Fruit fly (Drosophila melanogaster) whole organism, wandering third instar larva: ENCODE data around the gene CG43925.

Experiments
- Abd-B ChIP-seq: fragments of >200 bp; optimal IDR thresholded peaks from 2 replicates; lab custom pipeline; 2017; ENCODE audit warnings: missing biosample characterization, missing genetic modification characterization
- CG32264 ChIP-seq: fragments of 200-800 bp; sonication (Bioruptor generic); optimal IDR thresholded peaks from 2 replicates; lab custom pipeline; 2016; ENCODE audit warnings: missing biosample characterization, missing genetic modification characterization
- CG9705 ChIP-seq: fragments of 200-800 bp; sonication (Bioruptor generic); optimal IDR thresholded peaks from 2 replicates; lab custom pipeline; 2018; ENCODE audit warnings: missing biosample characterization, mild to moderate bottlenecking, missing genetic modification characterization
- CrebA ChIP-seq: fragments of 200-800 bp; sonication (Bioruptor generic); optimal IDR thresholded peaks from 2 replicates; lab custom pipeline; 2016; ENCODE audit warnings: missing biosample characterization, mild to moderate bottlenecking, missing genetic modification characterization, borderline replicate concordance
- Dfd ChIP-seq: fragments of >200 bp; optimal IDR thresholded peaks from 2 replicates; lab custom pipeline; 2017; ENCODE audit warnings: missing biosample characterization, missing genetic modification characterization
- Dif ChIP-seq: fragments of 200-275, 200-300 bp; sonication (Bioruptor generic); optimal IDR thresholded peaks from 2 replicates; lab custom pipeline; 2018; ENCODE audit warnings: missing biosample characterization, missing genetic modification characterization; ENCODE audit not compliant: partially characterized antibody
- GATAd ChIP-seq: sonication (Bioruptor generic); optimal IDR thresholded peaks from 2 replicates; lab custom pipeline; 2016; ENCODE audit warnings: missing biosample characterization, missing genetic modification characterization
- HLH106 ChIP-seq: fragments of 200-800 bp; optimal IDR thresholded peaks from 3 replicates; lab custom pipeline; 2019; ENCODE audit warnings: missing biosample characterization, mild to moderate bottlenecking, missing genetic modification characterization, moderate library complexity
- Hnf4 ChIP-seq: fragments of 200-800 bp; sonication (Bioruptor generic); optimal IDR thresholded peaks from 2 replicates; lab custom pipeline; 2016; ENCODE audit warnings: missing biosample characterization, mild to moderate bottlenecking, missing genetic modification characterization
- Hr78 ChIP-seq: fragments of >200 bp; optimal IDR thresholded peaks from 2 replicates; lab custom pipeline; 2017; ENCODE audit warnings: missing biosample characterization, missing genetic modification characterization
- Hr83 ChIP-seq: fragments of 200-300 bp; sonication (Bioruptor generic); optimal IDR thresholded peaks from 2 replicates; lab custom pipeline; 2016; ENCODE audit warnings: missing biosample characterization, mild to moderate bottlenecking, missing genetic modification characterization, moderate library complexity; ENCODE audit not compliant: poor library complexity, severe bottlenecking
- Jra ChIP-seq: sonication (Bioruptor generic); optimal IDR thresholded peaks from 2 replicates; lab custom pipeline; 2016; ENCODE audit warnings: missing biosample characterization, missing genetic modification characterization
- Mio ChIP-seq: sonication (Bioruptor generic); optimal IDR thresholded peaks from 2 replicates; lab custom pipeline; 2016; ENCODE audit warnings: missing biosample characterization, missing genetic modification characterization
- Myc ChIP-seq: fragments of >200 bp; optimal IDR thresholded peaks from 2 replicates; lab custom pipeline; 2017
- N ChIP-seq: fragments of >200 bp; optimal IDR thresholded peaks from 2 replicates; lab custom pipeline; 2018; ENCODE audit warnings: missing biosample characterization, missing external identifiers, missing genetic modification characterization
- OdsH ChIP-seq: fragments of 200-800 bp; sonication (Bioruptor generic); optimal IDR thresholded peaks from 2 replicates; lab custom pipeline; 2016; ENCODE audit warnings: missing biosample characterization, mild to moderate bottlenecking, missing genetic modification characterization
- Rel ChIP-seq, 2 experiments: fragments of 200-800 bp; sonication (Bioruptor generic) in 1 of 2; optimal IDR thresholded peaks; 2 replicates in 1 of 2; 3 replicates in 1 of 2; lab custom pipeline; 2016 to 2019; ENCODE audit warnings: mild to moderate bottlenecking in 2 of 2, missing biosample characterization in 2 of 2, missing genetic modification characterization in 2 of 2, moderate library complexity in 1 of 2
- Sp1 ChIP-seq: fragments of 200-800 bp; sonication (Bioruptor generic); optimal IDR thresholded peaks from 3 replicates; lab custom pipeline; 2019; ENCODE audit warnings: missing biosample characterization, mild to moderate bottlenecking, missing genetic modification characterization, moderate library complexity
- Vsx2 ChIP-seq: fragments of 200-300, 225-300 bp; sonication (Bioruptor generic); optimal IDR thresholded peaks from 2 replicates; lab custom pipeline; 2018; ENCODE audit warnings: missing biosample characterization, missing genetic modification characterization; ENCODE audit not compliant: partially characterized antibody
- br ChIP-seq: fragments of 200-800 bp; sonication (Bioruptor generic); optimal IDR thresholded peaks from 2 replicates; lab custom pipeline; 2016; ENCODE audit warnings: missing biosample characterization, missing genetic modification characterization
- brk ChIP-seq: fragments of 200-800 bp; sonication (Bioruptor generic); optimal IDR thresholded peaks from 2 replicates; lab custom pipeline; 2016; ENCODE audit warnings: missing biosample characterization, mild to moderate bottlenecking, missing genetic modification characterization
- dl ChIP-seq, 2 experiments: fragments of 175-275, 200-275 bp in 1 of 2; fragments of 200-275 bp in 1 of 2; sonication (Bioruptor generic); optimal IDR thresholded peaks; lab custom pipeline; 2018; ENCODE audit warnings: mild to moderate bottlenecking in 2 of 2, missing biosample characterization in 2 of 2, missing genetic modification characterization in 2 of 2, moderate library complexity in 2 of 2; ENCODE audit not compliant: partially characterized antibody in 2 of 2, insufficient read depth in 1 of 2
- dmrt93B ChIP-seq: fragments of 200-800 bp; sonication (Bioruptor generic); optimal IDR thresholded peaks from 2 replicates; lab custom pipeline; 2018; ENCODE audit warnings: missing biosample characterization, mild to moderate bottlenecking, missing genetic modification characterization
- dsf ChIP-seq: sonication (Bioruptor generic); optimal IDR thresholded peaks from 2 replicates; lab custom pipeline; 2016; ENCODE audit warnings: missing biosample characterization, missing genetic modification characterization, borderline replicate concordance
- ey ChIP-seq: fragments of 200-800 bp; sonication (Bioruptor generic); optimal IDR thresholded peaks from 2 replicates; lab custom pipeline; 2016; ENCODE audit warnings: missing biosample characterization, missing genetic modification characterization
- foxo ChIP-seq, 2 experiments: fragments of 200-800 bp; sonication (Bioruptor generic); optimal IDR thresholded peaks; 2 replicates in 1 of 2; 3 replicates in 1 of 2; lab custom pipeline; 2016 to 2017; ENCODE audit warnings: missing biosample characterization in 2 of 2, missing genetic modification characterization in 2 of 2
- fru ChIP-seq: fragments of 200-800 bp; sonication (Bioruptor generic); optimal IDR thresholded peaks from 3 replicates; lab custom pipeline; 2016; ENCODE audit warnings: missing biosample characterization, mild to moderate bottlenecking, missing genetic modification characterization
- h ChIP-seq: fragments of 200-800 bp; sonication (Bioruptor generic); optimal IDR thresholded peaks from 3 replicates; lab custom pipeline; 2016; ENCODE audit warnings: missing biosample characterization, mild to moderate bottlenecking, missing genetic modification characterization
- jim ChIP-seq: fragments of 175-275, 200-325 bp; sonication (Bioruptor generic); optimal IDR thresholded peaks from 2 replicates; lab custom pipeline; 2016; ENCODE audit warnings: missing biosample characterization, mild to moderate bottlenecking, missing genetic modification characterization
- lola ChIP-seq: fragments of >200 bp; optimal IDR thresholded peaks from 2 replicates; lab custom pipeline; 2017; ENCODE audit warnings: missing biosample characterization, missing genetic modification characterization
- pan ChIP-seq: fragments of >200 bp; optimal IDR thresholded peaks from 2 replicates; lab custom pipeline; 2017
- psq ChIP-seq: fragments of 200-800 bp; sonication (Bioruptor generic); optimal IDR thresholded peaks from 3 replicates; lab custom pipeline; 2017; ENCODE audit warnings: missing biosample characterization, mild to moderate bottlenecking, missing genetic modification characterization, moderate library complexity
- rgr ChIP-seq: fragments of 200-800 bp; sonication (Bioruptor generic); optimal IDR thresholded peaks from 3 replicates; lab custom pipeline; 2016; ENCODE audit warnings: missing biosample characterization, mild to moderate bottlenecking, missing genetic modification characterization
- sage ChIP-seq: fragments of 200-800 bp; sonication (Bioruptor generic); optimal IDR thresholded peaks from 2 replicates; lab custom pipeline; 2016; ENCODE audit warnings: missing biosample characterization, mild to moderate bottlenecking, missing genetic modification characterization
- sv ChIP-seq: fragments of 200-800 bp; sonication (Bioruptor generic); optimal IDR thresholded peaks from 3 replicates; lab custom pipeline; 2016; ENCODE audit warnings: missing biosample characterization, missing genetic modification characterization
- tai ChIP-seq: sonication (Bioruptor generic); optimal IDR thresholded peaks from 2 replicates; lab custom pipeline; 2016; ENCODE audit warnings: missing biosample characterization, missing genetic modification characterization
- usp ChIP-seq: fragments of >200 bp; optimal IDR thresholded peaks from 2 replicates; lab custom pipeline; 2017; ENCODE audit warnings: missing biosample characterization, missing genetic modification characterization
- woc ChIP-seq: sonication (Bioruptor generic); optimal IDR thresholded peaks from 2 replicates; lab custom pipeline; 2016; ENCODE audit warnings: missing biosample characterization, mild to moderate bottlenecking, missing genetic modification characterization

The CG43925 gene

dm6 chr2L:13202960-13203436 is 26.8 kb downstream of the CG43925 start, which contains the start of gene CG16972:
Gene CG16972 (minus strand): TSS chr2L:13203295.
- TF ChIP-seq CG9705 (GFP tag; lab: Kevin White, UChicago) (no peak), Dif (GFP tag; lab: Kevin White, UChicago) (no peak), sage (GFP tag; lab: Kevin White, UChicago) (no peak), woc (no peak), Rel (GFP tag; optimal IDR thresholded peaks at IDR 0.05; lab: Kevin White, UChicago) (no peak), Rel (tag; optimal IDR thresholded peaks at IDR 0.05; lab: Kevin White, UChicago) (peak; percentile 76)
- TF ChIP-seq, all 38 proteins: peak for 1

dm6 chr2L:13203437-13204137 is 27.4 kb downstream of the CG43925 start, which contains the start of gene Pect:
Gene Pect (plus strand): TSS chr2L:13203762.
- TF ChIP-seq Jra (no peak), HLH106 (tag; lab: Kevin White, UChicago) (no peak), rgr (GFP tag; lab: Kevin White, UChicago) (no peak), GATAd (GFP tag; lab: Kevin White, UChicago) (no peak), Dfd (GFP tag; lab: Kevin White, UChicago) (no peak), dmrt93B (GFP tag; lab: Kevin White, UChicago) (no peak), foxo (GFP tag; optimal IDR thresholded peaks at IDR 0.05; lab: Kevin White, UChicago) (no peak), fru (GFP tag; lab: Kevin White, UChicago) (no peak), sv (no peak), woc (no peak), brk (GFP tag; lab: Kevin White, UChicago) (no peak), CG32264 (no peak), Hr78 (GFP tag; lab: Kevin White, UChicago) (no peak), Sp1 (GFP tag; lab: Kevin White, UChicago) (peak; percentile 30), Mio (GFP tag; lab: Kevin White, UChicago) (no peak), Dif (GFP tag; lab: Kevin White, UChicago) (peak; percentile 51), h (peak; percentile 47), usp (GFP tag; lab: Kevin White, UChicago) (no peak), pan (lab: Kevin White, UChicago) (no peak), OdsH (GFP tag; lab: Kevin White, UChicago) (no peak), Hr83 (no peak), dsf (GFP tag; lab: Kevin White, UChicago) (no peak), N (GFP tag; lab: Kevin White, UChicago) (no peak), dl (GFP tag; optimal IDR thresholded peaks at IDR 0.05; lab: Kevin White, UChicago; ENCODE audit: insufficient read depth in 1 of 2, partially characterized antibody in 2 of 2) (peak in 1 of 2 experiments; percentile 17), sage (GFP tag; lab: Kevin White, UChicago) (no peak), Rel (GFP tag; optimal IDR thresholded peaks at IDR 0.05; lab: Kevin White, UChicago) (no peak), Rel (tag; optimal IDR thresholded peaks at IDR 0.05; lab: Kevin White, UChicago) (peak; percentile 53), ey (GFP tag; lab: Kevin White, UChicago) (no peak), br (GFP tag; lab: Kevin White, UChicago) (no peak), psq (GFP tag; lab: Kevin White, UChicago) (peak; percentile 43), CG9705 (GFP tag; lab: Kevin White, UChicago) (no peak), jim (GFP tag; lab: Kevin White, UChicago) (no peak), Vsx2 (GFP tag; lab: Kevin White, UChicago) (no peak), lola (GFP tag; lab: Kevin White, UChicago) (no peak), Abd-B (GFP tag; lab: Kevin White, UChicago) (no peak), CrebA (GFP tag; lab: Kevin White, UChicago) (no peak), Hnf4 (GFP tag; lab: Kevin White, UChicago) (no peak), Myc (lab: Kevin White, UChicago) (no peak), tai (GFP tag; lab: Kevin White, UChicago) (no peak)
